Worm (Caenorhabditis elegans): ENCODE data around the gene nhr-7.

DNA sequence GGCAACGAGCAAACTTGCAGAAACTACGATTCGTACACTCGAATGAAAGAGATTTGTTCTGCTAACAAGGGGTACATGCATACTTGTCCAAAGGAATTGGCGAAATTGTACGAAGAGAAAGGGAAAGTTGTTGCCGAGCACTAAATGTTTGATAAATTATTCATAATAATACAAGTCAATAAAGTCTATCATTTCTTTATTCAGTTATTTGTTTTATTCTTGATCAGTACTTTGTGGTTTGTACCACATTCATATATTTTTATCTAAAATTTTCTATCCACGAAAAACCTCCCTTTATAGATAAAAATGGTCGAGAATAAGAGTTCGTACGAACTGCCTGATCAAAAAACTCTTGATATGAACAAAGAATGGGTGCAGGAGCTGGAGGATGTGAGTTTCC, 49.3 kb upstream of the nhr-7 start, which contains the start of gene edg-1:
- TF ChIP-seq zag-1 (tag; optimal IDR thresholded peaks at IDR 0.05) (no peak), snpc-4 (tag; optimal IDR thresholded peaks at IDR 0.05) (no peak), nhr-237 (tag; optimal IDR thresholded peaks at IDR 0.05) (no peak)
